Worm (Caenorhabditis elegans): Measurements from ENCODE around the gene snet-1.

snet-1 gene

ce11 chrX:3671998-3672397 is 3.3 kb upstream of the snet-1 start, which contains the start of gene C02F12.5:
C02F12.5 (minus strand) TSS chrX:3672098.
- no peak for TF ChIP-seq sma-3 (GFP tag; optimal IDR thresholded peaks at IDR 0.05)
- TF ChIP-seq nhr-11 (tag; optimal IDR thresholded peaks at IDR 0.05) = no peak
- no peak for TF ChIP-seq ztf-1 (GFP tag; conservative IDR thresholded peaks at IDR 0.05)
- TF ChIP-seq sma-9 (GFP tag; optimal IDR thresholded peaks at IDR 0.05) = no peak
- TF ChIP-seq sma-9 (tag; optimal IDR thresholded peaks at IDR 0.05) = no peak
- TF ChIP-seq zag-1 (tag; optimal IDR thresholded peaks at IDR 0.05) = no peak
- no peak for TF ChIP-seq ztf-4 (tag; optimal IDR thresholded peaks at IDR 0.05)
- TF ChIP-seq peb-1 (tag; optimal IDR thresholded peaks at IDR 0.05) = no peak
- no peak for TF ChIP-seq lin-39 (tag; optimal IDR thresholded peaks at IDR 0.05)
- TF ChIP-seq F13H6.1 (tag; optimal IDR thresholded peaks at IDR 0.05) = no peak
- no peak for TF ChIP-seq nhr-12 (tag; optimal IDR thresholded peaks at IDR 0.05)
- TF ChIP-seq snpc-4 (tag; optimal IDR thresholded peaks at IDR 0.05) = no peak
- no peak for TF ChIP-seq elt-1 (tag; optimal IDR thresholded peaks at IDR 0.05)
- TF ChIP-seq R02D3.7 (tag; optimal IDR thresholded peaks at IDR 0.05) = no peak
- TF ChIP-seq Y55F3AM.14 (GFP tag; optimal IDR thresholded peaks at IDR 0.05) = no peak
- no peak for TF ChIP-seq C34F6.9 (tag; optimal IDR thresholded peaks at IDR 0.05)
- TF ChIP-seq blmp-1 (tag; optimal IDR thresholded peaks at IDR 0.05; ENCODE audit: insufficient read depth) = no peak
- TF ChIP-seq ceh-16 (tag; optimal IDR thresholded peaks at IDR 0.05) = no peak

DNA sequence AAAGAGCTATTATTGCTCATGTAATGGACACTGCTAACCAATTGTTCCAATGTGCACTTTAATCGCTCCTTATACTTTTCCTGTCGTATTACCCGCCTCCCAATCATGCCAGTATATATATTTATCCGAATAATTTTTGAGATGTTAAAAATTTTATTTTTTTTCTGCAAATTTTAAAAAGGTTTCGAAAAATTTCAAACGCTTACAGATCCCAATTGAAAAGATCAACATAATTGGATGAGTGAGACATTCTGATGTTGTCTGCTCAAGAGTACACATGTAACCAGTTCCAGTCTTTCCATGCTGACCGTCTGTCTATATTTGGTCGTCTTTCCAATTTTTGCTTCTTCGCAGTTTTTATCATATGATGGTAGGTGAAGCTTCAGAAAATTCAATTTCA is 9.6 kb downstream of the snet-1 start, which contains the start of gene R11G1.1:
R11G1.1 (plus strand) TSS at position 301 of the 400 bp plus-strand sequence.
- TF ChIP-seq elt-3 (tag; optimal IDR thresholded peaks at IDR 0.05) (no peak), ama-1 (optimal IDR thresholded peaks at IDR 0.05) (no peak), nhr-23 (tag; optimal IDR thresholded peaks at IDR 0.05) (no peak), peb-1 (tag; optimal IDR thresholded peaks at IDR 0.05) (no peak), egl-27 (tag; optimal IDR thresholded peaks at IDR 0.05) (no peak), skn-1 (tag; optimal IDR thresholded peaks at IDR 0.05) (no peak), nhr-6 (tag; optimal IDR thresholded peaks at IDR 0.05) (no peak), blmp-1 (tag; optimal IDR thresholded peaks at IDR 0.05; ENCODE audit: insufficient read depth) (no peak), unc-62 (GFP tag; optimal IDR thresholded peaks at IDR 0.05) (no peak), lin-11 (tag; optimal IDR thresholded peaks at IDR 0.05) (no peak), unc-39 (tag; optimal IDR thresholded peaks at IDR 0.05) (no peak), nhr-129 (tag; optimal IDR thresholded peaks at IDR 0.05) (no peak), lsy-2 (tag; optimal IDR thresholded peaks at IDR 0.05) (no peak), ceh-16 (tag; optimal IDR thresholded peaks at IDR 0.05) (no peak), nhr-12 (tag; optimal IDR thresholded peaks at IDR 0.05) (no peak), dmd-4 (tag; optimal IDR thresholded peaks at IDR 0.05) (no peak), lin-13 (GFP tag; optimal IDR thresholded peaks at IDR 0.05) (no peak), nhr-11 (tag; optimal IDR thresholded peaks at IDR 0.05) (no peak), sma-9 (GFP tag; optimal IDR thresholded peaks at IDR 0.05) (no peak), sma-9 (tag; optimal IDR thresholded peaks at IDR 0.05) (no peak)

DNA sequence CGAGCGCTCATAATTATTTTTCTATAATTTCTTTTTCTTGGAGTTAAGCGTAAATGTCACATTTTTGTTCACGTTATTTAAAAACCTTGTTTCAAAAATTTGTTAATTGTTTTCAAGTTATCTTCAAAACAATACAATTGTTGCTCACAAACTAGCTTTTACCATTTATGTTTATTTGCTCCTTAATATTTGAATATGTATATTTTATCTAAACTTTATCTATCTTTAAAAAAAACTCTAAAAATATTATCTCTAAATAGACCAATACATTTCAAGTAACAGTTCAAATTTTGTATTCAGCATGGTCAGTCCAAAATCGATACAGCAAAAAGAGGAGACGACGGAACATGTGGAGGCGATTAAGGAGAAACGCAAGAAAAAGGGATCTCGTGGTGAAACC is 12.8 kb downstream of the snet-1 start, which contains the start of gene R11G1.7:
R11G1.7 (plus strand) TSS at position 301 of the 400 bp plus-strand sequence.
- TF ChIP-seq nhr-10 (tag; optimal IDR thresholded peaks at IDR 0.05) = no peak
- no peak for TF ChIP-seq nhr-129 (tag; optimal IDR thresholded peaks at IDR 0.05)
- TF ChIP-seq Y55F3AM.14 (GFP tag; optimal IDR thresholded peaks at IDR 0.05) = no peak
- TF ChIP-seq peb-1 (tag; optimal IDR thresholded peaks at IDR 0.05) = no peak
- no peak for TF ChIP-seq skn-1 (tag; optimal IDR thresholded peaks at IDR 0.05)
- TF ChIP-seq ceh-82 (tag; optimal IDR thresholded peaks at IDR 0.05) = no peak
- TF ChIP-seq mab-5 (tag; optimal IDR thresholded peaks at IDR 0.05) = no peak
- no peak for TF ChIP-seq lin-11 (tag; optimal IDR thresholded peaks at IDR 0.05)
- TF ChIP-seq ceh-16 (tag; optimal IDR thresholded peaks at IDR 0.05) = no peak
- no peak for TF ChIP-seq F13H6.1 (tag; optimal IDR thresholded peaks at IDR 0.05)
- TF ChIP-seq unc-62 (GFP tag; optimal IDR thresholded peaks at IDR 0.05) = no peak
- no peak for TF ChIP-seq dmd-4 (tag; optimal IDR thresholded peaks at IDR 0.05)
- TF ChIP-seq alr-1 (tag; optimal IDR thresholded peaks at IDR 0.05) = no peak
- TF ChIP-seq R02D3.7 (tag; optimal IDR thresholded peaks at IDR 0.05) = no peak
- TF ChIP-seq nhr-25 (tag; optimal IDR thresholded peaks at IDR 0.05) = no peak

ce11 chrX:3654623-3655022 is 14.1 kb downstream of the snet-1 start, which contains the start of gene R11G1.11:
R11G1.11 (plus strand) TSS chrX:3654923.
- TF ChIP-seq snpc-4 (tag; optimal IDR thresholded peaks at IDR 0.05) = no peak
- no peak for TF ChIP-seq R02D3.7 (tag; optimal IDR thresholded peaks at IDR 0.05)
- no peak for TF ChIP-seq unc-55 (GFP tag; optimal IDR thresholded peaks at IDR 0.05)
- TF ChIP-seq mdl-1 (tag; optimal IDR thresholded peaks at IDR 0.05) = no peak
- TF ChIP-seq ztf-4 (tag; optimal IDR thresholded peaks at IDR 0.05) = no peak
- no peak for TF ChIP-seq dmd-4 (tag; optimal IDR thresholded peaks at IDR 0.05)
- TF ChIP-seq unc-39 (tag; optimal IDR thresholded peaks at IDR 0.05) = no peak
- no peak for TF ChIP-seq mbf-1 (tag; optimal IDR thresholded peaks at IDR 0.05)
- TF ChIP-seq sma-3 (GFP tag; optimal IDR thresholded peaks at IDR 0.05) = no peak
- TF ChIP-seq ztf-1 (GFP tag; conservative IDR thresholded peaks at IDR 0.05) = no peak
- no peak for TF ChIP-seq Y55F3AM.14 (GFP tag; optimal IDR thresholded peaks at IDR 0.05)
- TF ChIP-seq sem-4 (tag; optimal IDR thresholded peaks at IDR 0.05) = no peak
- no peak for TF ChIP-seq sma-9 (GFP tag; optimal IDR thresholded peaks at IDR 0.05)
- TF ChIP-seq sma-9 (tag; optimal IDR thresholded peaks at IDR 0.05) = no peak
- no peak for TF ChIP-seq crh-2 (tag; optimal IDR thresholded peaks at IDR 0.05)
- no peak for TF ChIP-seq peb-1 (tag; optimal IDR thresholded peaks at IDR 0.05)

Measured in whole organism, L2 larva.